Worm (Caenorhabditis elegans) whole organism, midembryonic: Measurements from ENCODE around the gene M03E7.1.
A peak's percentile ranks its signal among the peaks of the same experiment; 100 is the strongest.

ENCODE experiments used
- T22C8.4 ChIP-seq: fragments of 200-800 bp; sonication (Bioruptor generic); IDR thresholded peaks from 2 replicates; pipeline ENCODE4 v1.3.6; 2022; ENCODE audit warnings: missing genetic modification characterization, missing compliant biosample characterization
- cog-1 ChIP-seq: sonication (generic microtip); optimal IDR thresholded peaks from 2 replicates; lab custom pipeline; 2016; ENCODE audit warnings: missing genetic modification characterization, missing compliant biosample characterization
- flt-1 ChIP-seq: fragments of 200-800 bp; sonication (Bioruptor generic); IDR thresholded peaks from 2 replicates; pipeline ENCODE4 v1.3.6; 2022; ENCODE audit warnings: missing genetic modification characterization, missing compliant biosample characterization
- klf-2 ChIP-seq: fragments of 200-800 bp; sonication (Bioruptor generic); conservative IDR thresholded peaks from 2 replicates; pipeline ENCODE4 v1.3.6; 2022; ENCODE audit warnings: missing genetic modification reagents, missing genetic modification characterization, missing compliant biosample characterization
- med-1 ChIP-seq: sonication (generic microtip); optimal IDR thresholded peaks from 2 replicates; lab custom pipeline; 2017; ENCODE audit warnings: missing genetic modification characterization, mild to moderate bottlenecking, missing compliant biosample characterization, antibody characterized with exemption, missing genetic modification reagents; ENCODE audit not compliant: insufficient read depth
- ref-1 ChIP-seq: fragments of 200-800 bp; sonication (Bioruptor generic); conservative IDR thresholded peaks from 2 replicates; pipeline ENCODE4 v1.3.6; 2022; ENCODE audit warnings: missing genetic modification reagents, missing genetic modification characterization, missing compliant biosample characterization
- tab-1 ChIP-seq: fragments of 200-800 bp; sonication (Bioruptor generic); IDR thresholded peaks from 2 replicates; pipeline ENCODE4 v1.3.6; 2022; ENCODE audit warnings: missing genetic modification characterization, missing compliant biosample characterization
- ztf-23 ChIP-seq: fragments of 200-800 bp; sonication (Bioruptor generic); IDR thresholded peaks from 2 replicates; pipeline ENCODE4 v1.3.6; 2022; ENCODE audit warnings: missing genetic modification reagents, missing genetic modification characterization, missing compliant biosample characterization
- ztf-29 ChIP-seq: fragments of 200-800 bp; sonication (Bioruptor generic); IDR thresholded peaks from 2 replicates; pipeline ENCODE4 v1.3.6; 2022; ENCODE audit warnings: missing genetic modification reagents, missing genetic modification characterization, missing compliant biosample characterization

M03E7.1 gene

DNA sequence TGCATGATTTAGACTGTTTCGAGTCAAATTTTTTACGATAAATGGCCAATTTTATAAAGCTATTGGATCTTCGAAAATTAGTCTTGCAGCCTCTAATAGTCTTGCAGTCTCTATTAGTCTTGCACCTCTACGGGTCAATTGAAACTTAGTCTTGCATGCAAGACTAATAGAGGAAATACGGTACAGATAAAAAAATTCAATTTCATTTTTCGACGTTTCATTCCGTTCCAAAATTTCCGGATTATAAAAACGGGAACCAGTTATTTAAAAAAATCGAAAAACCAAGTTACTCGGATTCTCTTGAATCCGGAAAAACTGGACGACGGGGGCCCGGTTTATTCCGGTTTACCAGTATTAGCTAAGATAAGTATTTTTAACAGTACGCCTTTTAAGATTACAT, at the start of gene M03E7.1:
Gene M03E7.1 (plus strand): TSS at position 301 of the 400 bp plus-strand sequence.
- TF ChIP-seq cog-1: no peak
- TF ChIP-seq T22C8.4 (GFP tag; lab: Robert Waterston, UW): no peak
- TF ChIP-seq tab-1 (GFP tag; lab: Robert Waterston, UW): no peak
- TF ChIP-seq ref-1 (GFP tag; lab: Robert Waterston, UW): no peak
- no peak for TF ChIP-seq klf-2 (GFP tag; lab: Robert Waterston, UW)
- TF ChIP-seq ztf-29: no peak
- no peak for TF ChIP-seq flt-1 (GFP tag; lab: Robert Waterston, UW)
- TF ChIP-seq med-1 (GFP tag; lab: Kevin White, UChicago): no peak
- TF ChIP-seq ztf-23 (GFP tag; lab: Robert Waterston, UW): no peak

DNA sequence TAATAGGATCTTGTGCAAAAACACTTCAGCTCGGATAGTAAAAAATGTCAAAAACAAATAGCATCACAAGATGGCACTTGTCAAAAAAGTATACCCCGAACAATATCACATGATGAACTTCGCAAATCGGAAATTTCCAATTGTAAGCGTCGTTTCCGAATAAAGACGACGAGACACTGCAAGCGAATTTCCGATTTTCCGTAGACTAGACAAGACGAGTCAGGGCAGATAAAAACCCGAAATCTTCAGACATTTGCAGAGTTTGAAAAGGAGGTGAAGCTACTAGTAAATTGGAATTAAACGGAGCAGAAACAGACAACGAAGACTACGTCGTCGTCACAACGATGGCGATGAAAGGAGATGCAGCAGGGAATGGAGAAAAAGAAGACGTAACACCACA, 49.8 kb upstream of the M03E7.1 start:
- TF ChIP-seq klf-2 (GFP tag; lab: Robert Waterston, UW): no peak
- no peak for TF ChIP-seq med-1 (GFP tag; lab: Kevin White, UChicago)

DNA sequence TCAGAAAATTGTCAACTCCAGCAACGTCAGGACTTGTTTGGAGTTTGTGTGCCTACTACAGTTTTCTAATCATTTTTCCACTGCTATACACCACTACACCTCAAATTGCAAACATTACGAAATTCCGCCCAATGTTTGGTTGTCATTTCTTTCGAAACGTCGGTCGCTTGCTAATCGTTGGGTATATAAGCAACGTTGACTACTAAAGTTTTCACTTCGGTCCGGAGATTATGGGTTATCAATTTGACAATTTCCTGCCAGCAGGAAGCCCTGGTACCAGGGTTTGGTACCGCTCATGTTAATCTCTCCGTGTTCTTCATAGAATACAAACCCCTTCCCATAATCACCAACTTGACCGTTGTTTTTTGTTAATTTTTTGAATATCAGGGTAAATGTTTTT, 45.5 kb upstream of the M03E7.1 start:
- TF ChIP-seq ref-1 (GFP tag; lab: Robert Waterston, UW): no peak
- no peak for TF ChIP-seq flt-1 (GFP tag; lab: Robert Waterston, UW)
- no peak for TF ChIP-seq tab-1 (GFP tag; lab: Robert Waterston, UW)
- no peak for TF ChIP-seq med-1 (GFP tag; lab: Kevin White, UChicago)
- TF ChIP-seq ztf-23 (GFP tag; lab: Robert Waterston, UW): no peak
- TF ChIP-seq klf-2 (GFP tag; lab: Robert Waterston, UW): no peak
- no peak for TF ChIP-seq T22C8.4 (GFP tag; lab: Robert Waterston, UW)
- no peak for TF ChIP-seq cog-1
- no peak for TF ChIP-seq ztf-29

DNA sequence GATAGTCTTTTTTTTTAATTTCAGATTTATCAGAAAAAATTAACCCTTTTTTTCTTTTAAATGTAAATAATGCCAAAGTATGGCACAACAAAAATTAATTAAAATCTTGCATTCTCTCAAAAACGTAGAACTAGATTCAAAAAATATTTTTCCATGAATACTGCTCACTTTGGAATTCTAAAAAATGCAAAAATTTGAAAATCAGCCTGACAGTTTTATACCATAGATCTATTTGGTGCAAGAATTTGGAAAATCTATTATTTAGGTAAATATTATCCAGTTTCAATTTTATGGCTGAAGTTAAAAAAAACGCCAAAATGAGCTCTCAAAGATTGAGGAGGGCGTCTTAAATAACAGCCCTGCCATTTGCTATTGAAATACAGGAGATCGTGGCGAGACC, 41.8 kb upstream of the M03E7.1 start:
- no peak for TF ChIP-seq ztf-23 (GFP tag; lab: Robert Waterston, UW)
- TF ChIP-seq ztf-29: no peak
- TF ChIP-seq T22C8.4 (GFP tag; lab: Robert Waterston, UW): no peak
- TF ChIP-seq tab-1 (GFP tag; lab: Robert Waterston, UW): no peak
- no peak for TF ChIP-seq cog-1
- TF ChIP-seq flt-1 (GFP tag; lab: Robert Waterston, UW): no peak
- TF ChIP-seq med-1 (GFP tag; lab: Kevin White, UChicago): no peak
- no peak for TF ChIP-seq klf-2 (GFP tag; lab: Robert Waterston, UW)

DNA sequence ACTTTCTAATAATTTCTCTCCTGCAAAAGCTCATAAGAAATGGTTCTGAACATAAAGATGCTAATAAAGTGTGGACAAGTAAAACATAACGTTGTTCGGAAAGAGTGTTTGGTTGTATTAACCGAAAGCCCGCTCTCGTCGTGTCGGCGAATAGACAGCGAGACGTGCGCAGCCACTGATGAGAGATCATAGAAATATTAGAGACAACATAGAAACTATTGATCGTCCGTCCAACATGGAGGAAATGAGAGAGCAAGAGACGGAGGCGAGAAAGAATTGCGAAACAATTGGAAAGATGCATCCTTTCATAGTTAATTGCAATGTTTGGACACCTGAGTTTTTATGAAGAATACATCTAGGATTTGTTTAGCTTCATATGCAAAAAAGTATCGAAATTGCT, 41.0 kb upstream of the M03E7.1 start:
- TF ChIP-seq T22C8.4 (GFP tag; lab: Robert Waterston, UW) (peak; percentile 79), ztf-23 (GFP tag; lab: Robert Waterston, UW) (no peak), cog-1 (peak; percentile 73), ref-1 (GFP tag; lab: Robert Waterston, UW) (no peak), tab-1 (GFP tag; lab: Robert Waterston, UW) (no peak), ztf-29 (0 out of 2 replicates have a peak, but pooled peaks have one; percentile 19), flt-1 (GFP tag; lab: Robert Waterston, UW) (no peak), med-1 (GFP tag; lab: Kevin White, UChicago) (no peak), klf-2 (GFP tag; lab: Robert Waterston, UW) (no peak)

DNA sequence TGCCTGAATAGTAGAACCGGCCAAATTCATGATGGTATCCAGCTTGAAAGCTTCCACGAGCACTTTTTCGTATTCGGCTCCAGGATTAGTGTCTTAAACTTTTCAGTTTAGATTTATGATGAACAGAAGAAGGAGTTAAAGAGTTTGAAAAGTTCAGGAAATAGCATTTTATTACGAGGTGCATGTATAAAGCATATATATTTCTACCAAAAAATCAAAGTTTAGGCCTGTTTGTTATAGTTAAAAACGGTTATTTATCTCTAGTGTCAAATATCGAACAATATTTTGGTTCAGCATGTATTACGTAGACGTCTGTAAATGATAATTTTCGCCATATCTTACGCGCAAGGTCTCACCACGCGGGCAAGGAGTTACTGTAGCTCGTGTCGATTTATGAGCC, 40.2 kb upstream of the M03E7.1 start, which contains the start of gene klc-2:
Gene klc-2 (minus strand): TSS at position 101 of the 400 bp plus-strand sequence.
- TF ChIP-seq med-1 (GFP tag; lab: Kevin White, UChicago) (no peak), flt-1 (GFP tag; lab: Robert Waterston, UW) (no peak), ref-1 (GFP tag; lab: Robert Waterston, UW) (no peak), klf-2 (GFP tag; lab: Robert Waterston, UW) (no peak)

DNA sequence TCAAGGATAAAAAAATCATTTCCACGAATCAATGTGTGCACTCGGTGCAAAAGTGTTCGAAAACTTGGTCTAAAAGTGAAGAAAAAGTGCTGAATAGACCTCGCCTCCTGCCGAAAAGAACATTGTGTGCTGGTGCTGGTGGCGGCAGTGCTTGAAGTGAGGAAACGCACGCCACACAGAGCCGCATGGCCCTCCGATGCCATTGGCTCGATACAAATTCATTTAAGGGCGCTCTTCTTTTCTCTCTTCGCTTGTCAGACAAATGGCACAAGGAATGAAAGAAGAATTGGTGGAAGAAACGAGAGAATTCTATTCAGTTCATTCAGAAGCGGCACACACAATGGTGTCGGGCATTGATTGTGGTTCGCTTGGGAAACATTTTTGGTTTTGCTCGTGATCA, 39.2 kb upstream of the M03E7.1 start:
- no peak for TF ChIP-seq T22C8.4 (GFP tag; lab: Robert Waterston, UW)
- no peak for TF ChIP-seq ztf-23 (GFP tag; lab: Robert Waterston, UW)
- no peak for TF ChIP-seq tab-1 (GFP tag; lab: Robert Waterston, UW)
- TF ChIP-seq ztf-29: no peak
- TF ChIP-seq klf-2 (GFP tag; lab: Robert Waterston, UW): no peak
- no peak for TF ChIP-seq med-1 (GFP tag; lab: Kevin White, UChicago)
- TF ChIP-seq flt-1 (GFP tag; lab: Robert Waterston, UW): no peak
- TF ChIP-seq ref-1 (GFP tag; lab: Robert Waterston, UW): no peak
- no peak for TF ChIP-seq cog-1

DNA sequence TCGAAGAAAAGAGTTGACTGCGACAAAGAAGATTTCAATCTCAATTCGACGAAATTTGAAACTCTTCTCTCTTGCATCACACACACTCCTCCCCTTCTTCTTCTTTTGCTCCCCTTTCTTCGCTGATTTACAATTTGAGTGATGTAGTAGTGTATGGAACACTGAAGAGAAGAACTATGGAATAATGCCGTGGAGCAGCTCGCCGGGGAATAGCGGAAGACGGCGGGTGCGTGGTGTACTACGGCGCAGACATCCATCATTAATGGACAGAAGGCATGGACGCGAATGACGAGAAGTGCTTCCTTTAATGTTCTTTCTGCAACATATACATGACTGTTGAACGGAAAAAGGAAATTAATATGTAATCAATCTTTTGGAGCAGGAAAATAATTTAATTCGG, 38.6 kb upstream of the M03E7.1 start:
- no peak for TF ChIP-seq tab-1 (GFP tag; lab: Robert Waterston, UW)
- TF ChIP-seq flt-1 (GFP tag; lab: Robert Waterston, UW): no peak
- no peak for TF ChIP-seq ref-1 (GFP tag; lab: Robert Waterston, UW)
- TF ChIP-seq ztf-23 (GFP tag; lab: Robert Waterston, UW): no peak
- TF ChIP-seq T22C8.4 (GFP tag; lab: Robert Waterston, UW): no peak
- no peak for TF ChIP-seq med-1 (GFP tag; lab: Kevin White, UChicago)
- no peak for TF ChIP-seq klf-2 (GFP tag; lab: Robert Waterston, UW)
- TF ChIP-seq ztf-29: no peak
- TF ChIP-seq cog-1: no peak

DNA sequence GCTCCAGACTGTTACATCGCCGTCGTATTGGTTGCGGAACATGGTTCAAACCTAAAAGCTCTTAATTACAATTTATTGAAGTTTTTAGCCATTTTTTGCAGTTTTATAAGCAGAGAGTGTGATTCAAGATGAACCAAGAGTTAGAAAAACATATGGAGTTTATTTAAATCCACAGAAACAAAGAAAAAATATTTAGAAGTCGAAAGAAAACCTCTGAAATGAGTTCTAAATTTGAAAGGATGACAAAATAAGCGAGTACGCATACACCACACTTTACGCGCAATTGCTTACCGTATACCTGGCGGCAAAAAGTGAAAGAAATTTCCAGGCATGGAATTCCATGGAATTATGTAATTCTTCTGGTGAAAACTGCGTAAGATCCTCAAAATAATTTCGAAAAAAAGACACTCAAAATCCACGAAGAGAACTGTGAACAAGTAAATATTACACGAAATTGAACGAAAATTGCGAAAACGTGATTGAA, 37.2 kb upstream of the M03E7.1 start, which contains the start of gene pas-6:
Gene pas-6 (minus strand): TSS at position 51 of the 484 bp plus-strand sequence.
- TF ChIP-seq cog-1 (no peak), tab-1 (GFP tag; lab: Robert Waterston, UW) (no peak), ref-1 (GFP tag; lab: Robert Waterston, UW) (no peak), med-1 (GFP tag; lab: Kevin White, UChicago) (no peak), ztf-23 (GFP tag; lab: Robert Waterston, UW) (no peak), klf-2 (GFP tag; lab: Robert Waterston, UW) (no peak), flt-1 (GFP tag; lab: Robert Waterston, UW) (no peak), ztf-29 (no peak), T22C8.4 (GFP tag; lab: Robert Waterston, UW) (no peak)
